Worm (Caenorhabditis elegans) whole organism, L1 larva: ENCODE results near the gene clp-1.

Experiments
- Y116A8C.19 ChIP-seq: sonication (generic microtip); optimal IDR thresholded peaks from 2 replicates; lab custom pipeline; 2016; ENCODE audit warnings: missing compliant biosample characterization, missing genetic modification characterization, borderline replicate concordance
- alr-1 ChIP-seq: fragments of 200-800 bp; sonication (Bioruptor generic); optimal IDR thresholded peaks from 2 replicates; lab custom pipeline; 2018; ENCODE audit warnings: borderline replicate concordance, mild to moderate bottlenecking, missing genetic modification characterization, missing compliant biosample characterization
- aly-2 ChIP-seq: fragments of 150-350 bp; optimal IDR thresholded peaks from 2 replicates; lab custom pipeline; 2014; ENCODE audit warnings: missing biosample characterization, missing genetic modification characterization
- ama-1 ChIP-seq: fragments of 150-350 bp; optimal IDR thresholded peaks from 2 replicates; lab custom pipeline; 2014
- blmp-1 ChIP-seq: fragments of 150-350 bp; optimal IDR thresholded peaks from 2 replicates; lab custom pipeline; 2014; ENCODE audit warnings: missing biosample characterization, missing genetic modification characterization
- ceh-8 ChIP-seq: fragments of 200-800 bp; sonication (Bioruptor generic); optimal IDR thresholded peaks from 2 replicates; lab custom pipeline; 2018; ENCODE audit warnings: mild to moderate bottlenecking, missing genetic modification characterization, moderate library complexity, missing compliant biosample characterization
- ceh-82 ChIP-seq, 3 experiments: fragments of 150-350 bp in 1 of 3; sonication (generic microtip) in 2 of 3; optimal IDR thresholded peaks; 2 replicates each; lab custom pipeline; 2014 to 2017; ENCODE audit warnings: missing biosample characterization in 3 of 3, missing genetic modification characterization in 3 of 3
- ceh-90 ChIP-seq: sonication (generic microtip); optimal IDR thresholded peaks from 2 replicates; lab custom pipeline; 2016; ENCODE audit warnings: missing genetic modification characterization, missing compliant biosample characterization
- dpl-1 ChIP-seq, 3 experiments: fragments of 150-350 bp in 2 of 3; sonication (generic microtip) in 1 of 3; optimal IDR thresholded peaks; 2 replicates each; lab custom pipeline; 2014 to 2017; ENCODE audit warnings: missing biosample characterization in 3 of 3, missing genetic modification characterization in 3 of 3, missing genetic modification reagents in 3 of 3
- dsc-1 ChIP-seq: sonication (generic microtip); optimal IDR thresholded peaks from 2 replicates; lab custom pipeline; 2016; ENCODE audit warnings: mild to moderate bottlenecking, missing genetic modification characterization, missing compliant biosample characterization
- egl-13 ChIP-seq: sonication (generic microtip); optimal IDR thresholded peaks from 2 replicates; lab custom pipeline; 2016; ENCODE audit warnings: missing genotype, missing genetic modification reagents, missing genetic modification characterization, missing compliant biosample characterization
- elt-2 ChIP-seq: sonication (generic microtip); optimal IDR thresholded peaks from 2 replicates; lab custom pipeline; 2016; ENCODE audit warnings: missing genetic modification characterization, mild to moderate bottlenecking, inconsistent platforms, missing compliant biosample characterization, missing genetic modification reagents
- elt-3 ChIP-seq, 6 experiments: fragments of 150-350 bp in 1 of 6; sonication (generic microtip); optimal IDR thresholded peaks; 2 replicates each; lab custom pipeline; 2017 to 2018; ENCODE audit warnings: missing biosample characterization in 6 of 6, missing genetic modification characterization in 6 of 6, inconsistent platforms in 1 of 6
- ets-5 ChIP-seq: fragments of 200-800 bp; sonication (Bioruptor generic); IDR thresholded peaks from 2 replicates; pipeline ENCODE4 v1.3.6; 2022; ENCODE audit warnings: missing genetic modification characterization, missing compliant biosample characterization
- fkh-10 ChIP-seq: sonication (generic microtip); optimal IDR thresholded peaks from 2 replicates; lab custom pipeline; 2017; ENCODE audit warnings: missing biosample characterization, missing genetic modification reagents, missing genetic modification characterization
- grh-1 ChIP-seq: fragments of 200-800 bp; sonication (Bioruptor generic); IDR thresholded peaks from 2 replicates; pipeline ENCODE4 v1.3.6; 2022; ENCODE audit warnings: missing genetic modification reagents, missing genetic modification characterization, missing compliant biosample characterization
- hlh-17 ChIP-seq: fragments of 200-800 bp; sonication (Bioruptor generic); optimal IDR thresholded peaks from 2 replicates; lab custom pipeline; 2018; ENCODE audit warnings: missing genetic modification characterization, mild to moderate bottlenecking, missing compliant biosample characterization, moderate library complexity, borderline replicate concordance
- hpl-2 ChIP-seq: fragments of 150-350 bp; optimal IDR thresholded peaks from 2 replicates; lab custom pipeline; 2014; ENCODE audit warnings: missing biosample characterization, missing genetic modification reagents, missing genetic modification characterization
- irx-1 ChIP-seq: sonication (generic microtip); optimal IDR thresholded peaks from 2 replicates; lab custom pipeline; 2016; ENCODE audit warnings: missing genetic modification characterization, missing compliant biosample characterization
- isw-1 ChIP-seq: fragments of 200-800 bp; sonication (Bioruptor generic); IDR thresholded peaks from 2 replicates; pipeline ENCODE4 v1.3.6; 2022; ENCODE audit warnings: missing genetic modification characterization, missing compliant biosample characterization
- lin-13 ChIP-seq: fragments of 150-350 bp; optimal IDR thresholded peaks from 2 replicates; lab custom pipeline; 2014; ENCODE audit warnings: missing biosample characterization, missing genetic modification reagents, missing genetic modification characterization
- lin-14 ChIP-seq: fragments of 200-800 bp; sonication (Bioruptor generic); optimal IDR thresholded peaks from 2 replicates; lab custom pipeline; 2018; ENCODE audit warnings: mild to moderate bottlenecking, missing genetic modification characterization, moderate library complexity, missing compliant biosample characterization
- lin-39 ChIP-seq: fragments of 150-350 bp; optimal IDR thresholded peaks from 2 replicates; lab custom pipeline; 2014; ENCODE audit warnings: missing biosample characterization, missing genetic modification reagents, missing genetic modification characterization
- lir-3 ChIP-seq: sonication (generic microtip); optimal IDR thresholded peaks from 2 replicates; lab custom pipeline; 2016; ENCODE audit warnings: mild to moderate bottlenecking, missing genetic modification characterization, moderate library complexity, missing compliant biosample characterization; ENCODE audit not compliant: poor library complexity
- mdl-1 ChIP-seq, 2 experiments: fragments of 150-350 bp; optimal IDR thresholded peaks; 2 replicates each; lab custom pipeline; 2014 to 2017; ENCODE audit warnings: missing biosample characterization in 2 of 2, missing genetic modification characterization in 2 of 2, inconsistent platforms in 1 of 2
- mef-2 ChIP-seq: fragments of 150-350 bp; optimal IDR thresholded peaks from 2 replicates; lab custom pipeline; 2014; ENCODE audit warnings: missing biosample characterization, missing genetic modification characterization
- nhr-47 ChIP-seq: sonication (generic microtip); optimal IDR thresholded peaks from 2 replicates; lab custom pipeline; 2016; ENCODE audit warnings: mild to moderate bottlenecking, missing genetic modification characterization, moderate library complexity, missing compliant biosample characterization
- nhr-76 ChIP-seq: sonication (generic microtip); optimal IDR thresholded peaks from 2 replicates; lab custom pipeline; 2017; ENCODE audit warnings: missing biosample characterization, missing genetic modification characterization
- nhr-77 ChIP-seq: fragments of 150-350 bp; optimal IDR thresholded peaks from 2 replicates; lab custom pipeline; 2014; ENCODE audit warnings: missing biosample characterization, missing genetic modification characterization
- nhr-84 ChIP-seq: sonication (generic microtip); optimal IDR thresholded peaks from 2 replicates; lab custom pipeline; 2017; ENCODE audit warnings: missing biosample characterization, missing genetic modification characterization
- nhr-90 ChIP-seq: sonication (generic microtip); optimal IDR thresholded peaks from 2 replicates; lab custom pipeline; 2016; ENCODE audit warnings: mild to moderate bottlenecking, missing genetic modification characterization, missing compliant biosample characterization; ENCODE audit not compliant: poor library complexity
- snu-23 ChIP-seq: sonication (generic microtip); optimal IDR thresholded peaks from 2 replicates; lab custom pipeline; 2016; ENCODE audit warnings: missing genetic modification characterization, missing compliant biosample characterization
- sox-4 ChIP-seq: sonication (generic microtip); optimal IDR thresholded peaks from 2 replicates; lab custom pipeline; 2016; ENCODE audit warnings: missing genetic modification characterization, missing compliant biosample characterization
- sptf-1 ChIP-seq: fragments of 150-350 bp; optimal IDR thresholded peaks from 2 replicates; lab custom pipeline; 2014; ENCODE audit warnings: missing biosample characterization, missing genetic modification characterization
- sup-37 ChIP-seq: fragments of 200-800 bp; sonication (Bioruptor generic); optimal IDR thresholded peaks from 2 replicates; lab custom pipeline; 2018; ENCODE audit warnings: mild to moderate bottlenecking, missing genetic modification characterization, missing compliant biosample characterization
- tlp-1 ChIP-seq: fragments of 150-350 bp; optimal IDR thresholded peaks from 2 replicates; lab custom pipeline; 2014; ENCODE audit warnings: missing biosample characterization, missing genetic modification characterization
- unc-130 ChIP-seq: fragments of 150-350 bp; optimal IDR thresholded peaks from 2 replicates; lab custom pipeline; 2017; ENCODE audit warnings: missing biosample characterization, missing genetic modification characterization, inconsistent platforms
- unc-30 ChIP-seq: sonication (generic microtip); optimal IDR thresholded peaks from 2 replicates; lab custom pipeline; 2017; ENCODE audit warnings: missing biosample characterization, missing genetic modification characterization
- unc-62 ChIP-seq: fragments of 150-350 bp; optimal IDR thresholded peaks from 2 replicates; lab custom pipeline; 2014; ENCODE audit warnings: missing biosample characterization, missing genetic modification reagents, missing genetic modification characterization
- unc-86 ChIP-seq: sonication (generic microtip); optimal IDR thresholded peaks from 2 replicates; lab custom pipeline; 2016; ENCODE audit warnings: missing genetic modification characterization, missing compliant biosample characterization
- unc-98 ChIP-seq: fragments of 200-800 bp; sonication (Bioruptor generic); IDR thresholded peaks from 2 replicates; pipeline ENCODE4 v1.3.6; 2022; ENCODE audit warnings: missing genetic modification characterization, missing compliant biosample characterization
- xbp-1 ChIP-seq: sonication (generic microtip); optimal IDR thresholded peaks from 2 replicates; lab custom pipeline; 2016; ENCODE audit warnings: missing genetic modification characterization, missing compliant biosample characterization
- zag-1 ChIP-seq: fragments of 150-350 bp; optimal IDR thresholded peaks from 2 replicates; lab custom pipeline; 2014; ENCODE audit warnings: missing biosample characterization, missing genetic modification characterization
- zip-4 ChIP-seq: fragments of 200-800 bp; sonication (Bioruptor generic); optimal IDR thresholded peaks from 2 replicates; lab custom pipeline; 2018; ENCODE audit warnings: mild to moderate bottlenecking, missing genetic modification characterization, moderate library complexity, missing compliant biosample characterization
- ztf-4 ChIP-seq: fragments of 150-350 bp; optimal IDR thresholded peaks from 2 replicates; lab custom pipeline; 2014; ENCODE audit warnings: missing biosample characterization, missing genetic modification characterization

clp-1 gene

DNA sequence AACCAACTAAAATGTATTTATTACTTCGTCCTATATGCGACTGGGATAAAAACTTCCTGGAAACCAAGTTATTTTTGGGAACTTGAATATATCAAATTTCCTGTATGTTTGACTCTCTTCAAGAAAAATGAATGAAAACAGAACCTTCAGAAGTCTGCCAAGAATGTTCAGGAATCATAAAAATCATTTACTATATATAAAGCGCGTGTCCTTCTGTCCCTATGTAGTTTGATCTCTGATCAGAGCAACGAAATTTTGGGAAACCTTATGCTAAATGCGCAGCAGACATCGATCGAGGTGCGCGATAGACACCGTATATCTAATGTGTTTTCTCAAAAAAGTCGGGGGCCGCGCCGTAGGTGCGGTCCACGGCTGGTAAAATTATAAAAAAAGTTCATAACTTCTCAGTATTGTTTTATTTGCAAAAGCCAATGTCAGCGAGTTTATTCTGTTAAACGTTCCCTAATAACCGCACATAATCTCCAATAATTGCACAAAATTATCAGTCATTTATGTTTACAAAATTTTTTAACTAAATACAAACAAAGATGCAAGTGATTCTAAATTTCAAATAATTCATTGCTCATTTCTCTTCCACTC is 17.8 kb downstream of the clp-1 start:
- no peak for TF ChIP-seq grh-1 (GFP tag; lab: Robert Waterston, UW)
- TF ChIP-seq mef-2 (tag; lab: Kevin White, UChicago) = no peak
- TF ChIP-seq nhr-77 (tag; lab: Kevin White, UChicago) = no peak
- no peak for TF ChIP-seq lin-39
- no peak for TF ChIP-seq Y116A8C.19 (tag; lab: Kevin White, UChicago)
- TF ChIP-seq lir-3 (tag; lab: Kevin White, UChicago) = no peak
- TF ChIP-seq ztf-4 = no peak
- no peak for TF ChIP-seq dpl-1 (GFP tag; optimal IDR thresholded peaks at IDR 0.05; lab: Kevin White, UChicago)
- TF ChIP-seq egl-13 (tag; lab: Kevin White, UChicago) = no peak
- TF ChIP-seq mdl-1 (tag; optimal IDR thresholded peaks at IDR 0.05; lab: Kevin White, UChicago) = no peak
- TF ChIP-seq ceh-90 (tag; lab: Kevin White, UChicago) = no peak
- TF ChIP-seq nhr-90 (tag; lab: Kevin White, UChicago) = no peak
- TF ChIP-seq sptf-1 (tag; lab: Kevin White, UChicago) = no peak
- no peak for TF ChIP-seq hlh-17 (GFP tag; lab: Kevin White, UChicago)
- no peak for TF ChIP-seq nhr-76

DNA sequence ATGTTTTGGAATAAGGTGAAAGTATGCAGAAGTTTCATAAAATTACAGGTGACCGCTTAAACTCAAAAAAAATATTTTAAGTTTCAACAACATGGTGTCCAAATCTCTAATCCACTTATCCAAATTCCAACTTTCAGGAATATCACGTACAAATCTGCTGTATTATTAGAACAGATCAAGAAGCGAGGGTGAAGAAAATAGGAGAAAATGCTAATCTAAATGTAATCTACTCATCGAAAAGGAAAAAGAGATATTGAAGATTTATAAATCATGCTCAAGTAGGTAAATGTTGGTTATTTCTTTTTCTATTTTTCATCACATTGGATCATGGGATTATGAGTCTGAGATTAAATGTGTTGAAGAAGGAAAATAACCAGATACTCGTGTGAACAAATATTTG is 21.8 kb downstream of the clp-1 start:
- no peak for TF ChIP-seq blmp-1 (tag; lab: Kevin White, UChicago)
- no peak for TF ChIP-seq ceh-82 (tag; optimal IDR thresholded peaks at IDR 0.05; lab: Kevin White, UChicago)
- TF ChIP-seq aly-2 (tag; lab: Kevin White, UChicago) = no peak
- TF ChIP-seq hpl-2 (GFP tag; lab: Kevin White, UChicago) = no peak
- TF ChIP-seq dsc-1 = peak; percentile 97
- no peak for TF ChIP-seq unc-30 (tag; lab: Kevin White, UChicago)

DNA sequence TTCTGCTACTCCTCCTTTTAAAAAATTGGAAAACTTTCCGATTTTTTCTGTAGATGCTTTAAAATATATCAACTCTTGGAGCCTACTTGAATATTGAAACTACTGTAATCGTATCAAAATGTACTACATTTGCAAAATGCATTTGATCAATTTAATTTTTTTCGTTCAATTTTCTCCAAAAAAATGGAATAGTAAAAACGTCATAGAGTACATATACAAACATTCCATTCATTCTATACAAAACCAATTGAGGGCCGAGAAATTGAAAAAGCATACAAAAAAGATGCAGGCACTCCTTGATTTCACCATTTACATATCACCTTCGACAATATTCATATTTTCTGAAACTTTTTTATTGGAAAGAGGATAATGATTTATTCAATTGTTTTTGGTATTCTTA is 24.3 kb downstream of the clp-1 start, which contains the start of gene C06G4.6:
C06G4.6 (plus strand) TSS at position 301 of the 400 bp plus-strand sequence.
- TF ChIP-seq unc-30 (tag; lab: Kevin White, UChicago) (no peak), fkh-10 (GFP tag; lab: Kevin White, UChicago) (no peak), zip-4 (GFP tag; lab: Kevin White, UChicago) (no peak), ceh-82 (tag; optimal IDR thresholded peaks at IDR 0.05; lab: Kevin White, UChicago) (no peak), egl-13 (tag; lab: Kevin White, UChicago) (no peak), nhr-90 (tag; lab: Kevin White, UChicago) (no peak), xbp-1 (tag; lab: Kevin White, UChicago) (no peak), sox-4 (tag; lab: Kevin White, UChicago) (no peak), tlp-1 (no peak), lir-3 (tag; lab: Kevin White, UChicago) (no peak), unc-62 (no peak), elt-3 (tag; optimal IDR thresholded peaks at IDR 0.05; lab: Kevin White, UChicago) (no peak), unc-86 (tag; lab: Kevin White, UChicago) (no peak), unc-130 (tag; lab: Kevin White, UChicago) (no peak)

DNA sequence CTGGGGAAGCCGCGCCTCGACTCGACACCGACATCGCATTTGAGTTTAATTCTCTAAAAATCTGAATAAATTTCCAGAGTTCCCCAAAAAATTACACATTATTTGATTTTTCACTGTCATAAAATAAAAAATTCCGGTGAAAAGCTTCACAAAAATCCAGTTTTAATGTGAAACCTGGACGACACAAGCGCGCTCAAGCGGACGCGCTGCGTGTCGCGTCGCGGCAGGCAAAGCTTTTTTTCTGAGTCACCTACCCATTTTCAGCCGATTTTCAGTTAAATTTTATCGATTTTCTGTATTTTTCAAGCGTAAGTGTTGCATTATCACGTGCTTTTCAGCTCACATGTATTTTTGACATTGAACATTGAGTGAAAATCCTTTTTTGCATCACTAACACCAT is 30.0 kb downstream of the clp-1 start, which contains the start of gene cit-1.1:
cit-1.1 (minus strand) TSS at position 53 of the 400 bp plus-strand sequence.
- no peak for TF ChIP-seq unc-62
- no peak for TF ChIP-seq aly-2 (tag; lab: Kevin White, UChicago)
- no peak for TF ChIP-seq irx-1
- TF ChIP-seq isw-1 (GFP tag; lab: Robert Waterston, UW) = no peak
- TF ChIP-seq snu-23 (GFP tag; lab: Kevin White, UChicago) = no peak
- no peak for TF ChIP-seq alr-1 (tag; lab: Kevin White, UChicago)
- TF ChIP-seq ceh-8 (GFP tag; lab: Kevin White, UChicago) = no peak
- TF ChIP-seq elt-3 (tag; optimal IDR thresholded peaks at IDR 0.05; lab: Kevin White, UChicago) = no peak
- no peak for TF ChIP-seq sup-37
- no peak for TF ChIP-seq elt-2 (tag; lab: Kevin White, UChicago)
- TF ChIP-seq ets-5 (GFP tag; lab: Robert Waterston, UW) = no peak
- TF ChIP-seq lin-13 (GFP tag; lab: Kevin White, UChicago) = no peak
- TF ChIP-seq nhr-76 = no peak
- TF ChIP-seq nhr-84 (tag; lab: Kevin White, UChicago) = no peak
- TF ChIP-seq nhr-47 (tag; lab: Kevin White, UChicago) = no peak
- no peak for TF ChIP-seq lin-39
- TF ChIP-seq ama-1 (lab: Kevin White, UChicago) = no peak
- no peak for TF ChIP-seq unc-30 (tag; lab: Kevin White, UChicago)
- TF ChIP-seq ceh-82 (tag; optimal IDR thresholded peaks at IDR 0.05; lab: Kevin White, UChicago) = peak in 2 of 3 experiments; percentile 7 to 18
- no peak for TF ChIP-seq unc-98 (GFP tag; lab: Robert Waterston, UW)
- no peak for TF ChIP-seq dsc-1
- no peak for TF ChIP-seq lin-14 (GFP tag; lab: Kevin White, UChicago)
- no peak for TF ChIP-seq zag-1 (tag; lab: Kevin White, UChicago)
